Worm (Caenorhabditis elegans): ENCODE results near the gene W07A12.8.

Gene W07A12.8

DNA sequence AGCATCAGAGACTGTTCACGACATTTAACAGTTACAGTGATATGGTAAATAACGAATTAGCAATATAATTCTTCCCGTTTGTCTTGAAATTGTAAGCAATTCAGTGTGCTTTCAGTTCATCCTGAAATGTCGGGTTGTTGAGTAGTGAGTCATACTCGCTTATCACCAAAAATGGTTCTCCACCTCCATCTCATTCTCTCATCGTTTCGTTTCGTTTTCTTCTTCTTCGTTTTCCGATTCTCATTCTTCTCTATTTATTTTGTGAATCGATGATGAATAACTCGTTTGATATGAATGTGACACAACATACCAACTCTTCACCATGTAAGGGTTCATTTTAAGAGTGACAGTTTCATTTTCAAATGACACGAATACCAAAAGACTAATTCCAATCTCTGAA, 49.2 kb downstream of the W07A12.8 start:
- TF ChIP-seq ets-4 (tag; optimal IDR thresholded peaks at IDR 0.05) (no peak), ceh-9 (tag; optimal IDR thresholded peaks at IDR 0.05) (no peak), syd-9 (tag; optimal IDR thresholded peaks at IDR 0.05) (no peak)

DNA sequence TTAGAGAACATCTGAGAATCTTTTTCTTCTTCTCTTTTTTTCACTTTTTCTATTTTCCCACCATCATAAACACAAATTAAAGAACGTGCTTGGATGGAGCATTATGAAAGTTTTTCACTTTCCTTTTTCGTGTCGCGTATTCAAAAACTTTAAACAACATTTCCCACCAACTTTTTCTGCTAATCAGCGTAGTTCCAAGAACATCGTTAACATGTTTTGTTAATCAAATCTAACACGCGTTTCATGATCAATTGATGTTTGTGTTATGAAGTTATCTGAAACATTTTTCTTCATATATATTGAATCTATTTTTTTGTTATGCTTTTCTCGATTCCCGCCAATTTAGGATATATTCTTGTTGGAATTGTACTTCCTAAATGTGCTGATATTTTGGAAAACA, 50.0 kb downstream of the W07A12.8 start:
- TF ChIP-seq ceh-6 (GFP tag; optimal IDR thresholded peaks at IDR 0.05) (no peak), ceh-24 (tag; optimal IDR thresholded peaks at IDR 0.05) (no peak), odd-2 (tag; optimal IDR thresholded peaks at IDR 0.05) (no peak), K09A11.1 (tag; optimal IDR thresholded peaks at IDR 0.05; ENCODE audit: insufficient read depth) (no peak), hlh-13 (GFP tag; optimal IDR thresholded peaks at IDR 0.05) (no peak), hlh-15 (tag; optimal IDR thresholded peaks at IDR 0.05) (no peak), hlh-6 (tag; optimal IDR thresholded peaks at IDR 0.05) (no peak), K02D7.2 (tag; optimal IDR thresholded peaks at IDR 0.05) (no peak)

- TF ChIP-seq pha-2 (tag; optimal IDR thresholded peaks at IDR 0.05) (no peak), T23F11.4 (GFP tag; optimal IDR thresholded peaks at IDR 0.05) (no peak), elt-2 (tag; optimal IDR thresholded peaks at IDR 0.05) (no peak), Y22D7AL.16 (tag; optimal IDR thresholded peaks at IDR 0.05) (no peak), sox-4 (tag; optimal IDR thresholded peaks at IDR 0.05) (no peak), unc-86 (tag; optimal IDR thresholded peaks at IDR 0.05) (no peak)
Observed at ce11 chrII:9114972-9115371, 50.6 kb downstream of the W07A12.8 start.

ce11 chrII:9113759-9114158, 51.9 kb downstream of the W07A12.8 start:
- TF ChIP-seq hlh-30 (tag; optimal IDR thresholded peaks at IDR 0.05; ENCODE audit: insufficient read depth): peak; percentile 49
- no peak for TF ChIP-seq rnt-1 (tag; optimal IDR thresholded peaks at IDR 0.05)
- TF ChIP-seq fax-1 (tag; optimal IDR thresholded peaks at IDR 0.05): no peak

All from whole organism, late embryonic.